Fruit fly (Drosophila melanogaster): ENCODE measurements around the gene CG9040.

The CG9040 gene

DNA sequence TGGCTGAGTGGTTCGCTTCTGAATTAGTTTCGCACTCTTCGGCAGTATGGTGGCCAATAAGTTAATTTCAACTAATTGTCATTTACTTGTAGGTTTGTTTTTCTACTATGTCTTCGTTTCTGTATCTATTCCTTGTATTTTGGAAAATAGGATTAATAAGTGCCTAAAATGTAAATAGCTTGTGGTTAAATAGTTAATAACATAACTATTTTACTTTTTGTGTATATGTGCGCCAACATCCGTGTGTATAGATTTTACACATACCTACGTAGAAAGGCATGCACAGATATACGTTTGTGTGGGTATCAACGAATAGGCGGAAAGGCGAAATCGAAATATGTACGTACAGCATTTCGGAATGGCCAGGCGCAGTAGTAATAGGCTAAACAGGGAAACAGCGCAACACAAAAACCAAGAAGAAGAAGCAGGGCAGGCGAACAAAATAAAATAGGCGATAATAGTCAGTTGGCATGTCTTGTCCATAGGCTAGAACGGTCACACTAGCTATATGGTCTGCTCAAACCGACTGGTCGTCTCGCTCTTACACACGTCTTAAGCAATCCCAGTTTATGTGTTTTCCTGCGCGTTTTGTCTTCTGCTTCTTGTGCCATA is 15.0 kb downstream of the CG9040 start (continued):
- TF ChIP-seq ac (GFP tag; optimal IDR thresholded peaks at IDR 0.05): no peak
- TF ChIP-seq salm (tag; optimal IDR thresholded peaks at IDR 0.05): no peak
- TF ChIP-seq en (GFP tag; optimal IDR thresholded peaks at IDR 0.05): no peak
- TF ChIP-seq CG6175 (GFP tag; IDR thresholded peaks at IDR 0.05): no peak
- no peak for TF ChIP-seq bowl (GFP tag; IDR thresholded peaks at IDR 0.05)
- TF ChIP-seq Sox102F (GFP tag; optimal IDR thresholded peaks at IDR 0.05): no peak
- no peak for TF ChIP-seq CG3281 (GFP tag; optimal IDR thresholded peaks at IDR 0.05)
- TF ChIP-seq Lhr (GFP tag; optimal IDR thresholded peaks at IDR 0.05): peak; percentile 2
- TF ChIP-seq CG5180 (GFP tag; optimal IDR thresholded peaks at IDR 0.05): no peak
- TF ChIP-seq CG10366 (GFP tag; IDR thresholded peaks at IDR 0.05): no peak
- peak; percentile 68 for TF ChIP-seq CG9797 (GFP tag; optimal IDR thresholded peaks at IDR 0.05)
- TF ChIP-seq gt (GFP tag; IDR thresholded peaks at IDR 0.05): no peak
- TF ChIP-seq CG43689 (GFP tag; IDR thresholded peaks at IDR 0.05): no peak
- no peak for TF ChIP-seq Dp (GFP tag; optimal IDR thresholded peaks at IDR 0.05)
- no peak for TF ChIP-seq Gsc (GFP tag; IDR thresholded peaks at IDR 0.05)
- TF ChIP-seq gsb-n (tag; optimal IDR thresholded peaks at IDR 0.05): no peak
- no peak for TF ChIP-seq CG32772 (GFP tag; IDR thresholded peaks at IDR 0.05)
- no peak for TF ChIP-seq Dll (GFP tag; IDR thresholded peaks at IDR 0.05; ENCODE audit: partially characterized antibody)
- TF ChIP-seq CG3847 (GFP tag; IDR thresholded peaks at IDR 0.05): no peak
- TF ChIP-seq Neu2 (GFP tag; optimal IDR thresholded peaks at IDR 0.05; ENCODE audit: borderline replicate concordance): no peak
- TF ChIP-seq CG18011 (GFP tag; optimal IDR thresholded peaks at IDR 0.05): no peak
- no peak for TF ChIP-seq scrt (GFP tag; optimal IDR thresholded peaks at IDR 0.05)
- no peak for TF ChIP-seq Hr78 (GFP tag; optimal IDR thresholded peaks at IDR 0.05)
- no peak for TF ChIP-seq Gug (GFP tag; IDR thresholded peaks at IDR 0.05)
- no peak for TF ChIP-seq CG13123 (GFP tag; optimal IDR thresholded peaks at IDR 0.05)
- TF ChIP-seq fd102C (GFP tag; optimal IDR thresholded peaks at IDR 0.05): no peak
- TF ChIP-seq Ada2b (GFP tag; IDR thresholded peaks at IDR 0.05): no peak
- peak; percentile 13 for TF ChIP-seq CHES-1-like (GFP tag; optimal IDR thresholded peaks at IDR 0.05)
- peak; percentile 6 for TF ChIP-seq grau (tag; optimal IDR thresholded peaks at IDR 0.05)
- no peak for TF ChIP-seq CG7372 (GFP tag; IDR thresholded peaks at IDR 0.05)
- TF ChIP-seq CG12219 (GFP tag; optimal IDR thresholded peaks at IDR 0.05): peak; percentile 9
- no peak for TF ChIP-seq CG17568 (GFP tag; optimal IDR thresholded peaks at IDR 0.05)
- no peak for TF ChIP-seq CG2129 (GFP tag; IDR thresholded peaks at IDR 0.05; ENCODE audit: partially characterized antibody)
- TF ChIP-seq eyg (GFP tag; optimal IDR thresholded peaks at IDR 0.05): no peak
- peak; percentile 45 for TF ChIP-seq phol (tag; optimal IDR thresholded peaks at IDR 0.05)
- no peak for TF ChIP-seq caup (GFP tag; optimal IDR thresholded peaks at IDR 0.05; ENCODE audit: severe bottlenecking)
- TF ChIP-seq CG8944 (GFP tag; optimal IDR thresholded peaks at IDR 0.05): no peak
- peak; percentile 58 for TF ChIP-seq CG1603 (tag; optimal IDR thresholded peaks at IDR 0.05)
- peak; percentile 49 for TF ChIP-seq Ets97D (GFP tag; optimal IDR thresholded peaks at IDR 0.05)
- no peak for TF ChIP-seq tx (GFP tag; optimal IDR thresholded peaks at IDR 0.05)
- TF ChIP-seq CG18262 (tag; optimal IDR thresholded peaks at IDR 0.05): no peak
- TF ChIP-seq CG10959 (GFP tag; IDR thresholded peaks at IDR 0.05): no peak
- TF ChIP-seq dan (GFP tag; IDR thresholded peaks at IDR 0.05): no peak
- TF ChIP-seq NfI (GFP tag; optimal IDR thresholded peaks at IDR 0.05): no peak
- no peak for TF ChIP-seq CG11085 (GFP tag; IDR thresholded peaks at IDR 0.05)
- TF ChIP-seq CG17361 (GFP tag; IDR thresholded peaks at IDR 0.05): peak; percentile 8; the same call in 1 of the 3 replicates
- no peak for TF ChIP-seq gcm2 (GFP tag; optimal IDR thresholded peaks at IDR 0.05)
- no peak for TF ChIP-seq Hmr (GFP tag; optimal IDR thresholded peaks at IDR 0.05)
- TF ChIP-seq Atf-2 (GFP tag; optimal IDR thresholded peaks at IDR 0.05): no peak
- TF ChIP-seq CG8290 (GFP tag; optimal IDR thresholded peaks at IDR 0.05): no peak
- TF ChIP-seq CG8290 (tag; optimal IDR thresholded peaks at IDR 0.05): peak in 1 of 2 experiments; percentile 75
